Worm (Caenorhabditis elegans) whole organism, midembryonic: Measurements from ENCODE around the gene hot-9.

Experiments
- klf-2 ChIP-seq: fragments of 200-800 bp; sonication (Bioruptor generic); conservative IDR thresholded peaks from 2 replicates; pipeline ENCODE4 v1.3.6; 2022; ENCODE audit warnings: missing genetic modification reagents, missing genetic modification characterization, missing compliant biosample characterization
- ref-1 ChIP-seq: fragments of 200-800 bp; sonication (Bioruptor generic); conservative IDR thresholded peaks from 2 replicates; pipeline ENCODE4 v1.3.6; 2022; ENCODE audit warnings: missing genetic modification reagents, missing genetic modification characterization, missing compliant biosample characterization
- tab-1 ChIP-seq: fragments of 200-800 bp; sonication (Bioruptor generic); IDR thresholded peaks from 2 replicates; pipeline ENCODE4 v1.3.6; 2022; ENCODE audit warnings: missing genetic modification characterization, missing compliant biosample characterization
- ztf-29 ChIP-seq: fragments of 200-800 bp; sonication (Bioruptor generic); IDR thresholded peaks from 2 replicates; pipeline ENCODE4 v1.3.6; 2022; ENCODE audit warnings: missing genetic modification reagents, missing genetic modification characterization, missing compliant biosample characterization

DNA sequence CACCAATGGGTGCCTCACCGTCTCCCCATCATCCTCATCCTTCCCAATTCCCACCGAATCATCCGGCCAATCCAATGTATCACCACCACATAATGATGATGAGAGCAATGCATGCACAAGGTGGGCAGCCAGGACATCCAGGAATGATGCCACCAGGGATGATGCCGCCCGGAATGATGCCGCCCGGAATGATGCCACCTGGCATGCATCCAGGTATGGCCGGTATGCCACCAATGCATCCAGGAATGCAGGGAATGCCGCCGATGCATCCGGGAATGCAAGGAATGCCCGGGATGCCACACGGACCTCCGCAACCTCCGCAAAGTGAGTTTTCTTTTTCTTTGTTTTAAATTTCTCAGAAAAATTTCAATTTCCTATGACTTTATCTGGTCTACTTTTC is 40.5 kb upstream of the hot-9 start:
- TF ChIP-seq tab-1 (GFP tag; lab: Robert Waterston, UW): no peak
- no peak for TF ChIP-seq ztf-29 (GFP tag; lab: Robert Waterston, UW)
- TF ChIP-seq ref-1 (GFP tag; lab: Robert Waterston, UW): no peak
- no peak for TF ChIP-seq klf-2 (GFP tag; lab: Robert Waterston, UW)
